Fruit fly (Drosophila melanogaster) whole organism, adult: Measurements from ENCODE around the gene CG4872.

ENCODE experiments used
- CG11617 ChIP-seq: fragments of 200-800 bp; sonication (Bioruptor generic); optimal IDR thresholded peaks from 2 replicates; lab custom pipeline; 2017; ENCODE audit warnings: mild to moderate bottlenecking, missing biosample characterization, missing genetic modification reagents, missing genetic modification characterization
- CG14711 ChIP-seq: fragments of 200-800 bp; sonication (Bioruptor generic); optimal IDR thresholded peaks from 2 replicates; lab custom pipeline; 2018; ENCODE audit warnings: missing biosample characterization, mild to moderate bottlenecking, missing genetic modification characterization, moderate library complexity
- CG5204 ChIP-seq: fragments of 200-800 bp; sonication (Bioruptor generic); optimal IDR thresholded peaks from 2 replicates; lab custom pipeline; 2016; ENCODE audit warnings: missing biosample characterization, missing genetic modification characterization
- CG7101 ChIP-seq: fragments of 200-800 bp; sonication (Bioruptor generic); optimal IDR thresholded peaks from 2 replicates; lab custom pipeline; 2018; ENCODE audit warnings: missing biosample characterization, mild to moderate bottlenecking, missing genetic modification characterization, moderate library complexity
- Hr96 ChIP-seq: fragments of 200-800 bp; sonication (Bioruptor generic); optimal IDR thresholded peaks from 2 replicates; lab custom pipeline; 2016; ENCODE audit warnings: missing biosample characterization, missing genetic modification characterization
- Mnt ChIP-seq: fragments of 200-800 bp; sonication (Bioruptor generic); optimal IDR thresholded peaks from 2 replicates; lab custom pipeline; 2016; ENCODE audit warnings: missing biosample characterization, mild to moderate bottlenecking, missing genetic modification characterization
- bab1 ChIP-seq: fragments of 200-800 bp; sonication (Bioruptor generic); optimal IDR thresholded peaks from 3 replicates; lab custom pipeline; 2019; ENCODE audit warnings: missing biosample characterization, mild to moderate bottlenecking, missing genetic modification characterization, moderate library complexity
- cnc ChIP-seq, 2 experiments: fragments of >200 bp; optimal IDR thresholded peaks; 2 replicates each; lab custom pipeline; 2017
- kay ChIP-seq: fragments of 200-800 bp; sonication (Bioruptor generic); peaks from one replicate; lab custom pipeline; 2016; ENCODE audit warnings: missing biosample characterization, missing genetic modification characterization, borderline replicate concordance
- ovo ChIP-seq: fragments of 200-800 bp; sonication (Bioruptor generic); optimal IDR thresholded peaks from 2 replicates; lab custom pipeline; 2016; ENCODE audit warnings: missing biosample characterization, missing genetic modification characterization
- tj ChIP-seq: fragments of 200-800 bp; sonication (Bioruptor generic); optimal IDR thresholded peaks from 3 replicates; lab custom pipeline; 2017; ENCODE audit warnings: missing biosample characterization, mild to moderate bottlenecking, missing genetic modification characterization, moderate library complexity
- toe ChIP-seq: fragments of 200-800 bp; sonication (Bioruptor generic); optimal IDR thresholded peaks from 2 replicates; lab custom pipeline; 2016; ENCODE audit warnings: missing biosample characterization, missing genetic modification characterization

DNA sequence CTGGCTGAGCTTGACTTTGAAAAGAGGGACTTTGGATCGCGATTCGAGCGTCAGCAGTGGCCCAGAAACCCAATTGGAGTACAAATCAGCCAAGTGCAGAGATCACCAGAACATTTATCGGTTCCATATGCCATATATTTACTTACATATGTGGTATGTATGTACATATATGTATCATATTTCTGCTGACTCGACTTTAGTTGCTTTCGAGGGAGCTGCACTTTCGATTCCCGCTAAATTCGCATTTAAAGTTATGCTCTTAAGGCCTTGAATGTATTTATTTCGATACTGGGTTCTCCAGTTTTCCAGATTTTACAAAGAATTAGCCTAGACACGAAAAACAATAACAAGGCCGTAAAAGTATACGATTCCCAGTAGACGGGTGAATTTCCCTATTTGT is 49.3 kb upstream of the CG4872 start:
- TF ChIP-seq tj (GFP tag; lab: Kevin White, UChicago) (peak; percentile 97), CG14711 (no peak), CG5204 (GFP tag; lab: Kevin White, UChicago) (no peak), CG7101 (tag; lab: Kevin White, UChicago) (no peak), cnc (optimal IDR thresholded peaks at IDR 0.05; lab: Kevin White, UChicago) (no peak), ovo (no peak), toe (GFP tag; lab: Kevin White, UChicago) (no peak), CG11617 (GFP tag; lab: Kevin White, UChicago) (no peak), Hr96 (no peak), Mnt (GFP tag; lab: Kevin White, UChicago) (no peak), bab1 (GFP tag; lab: Kevin White, UChicago) (no peak), kay (no peak)
